Worm (Caenorhabditis elegans): Measurements from ENCODE around the gene F35E12.2.

DNA sequence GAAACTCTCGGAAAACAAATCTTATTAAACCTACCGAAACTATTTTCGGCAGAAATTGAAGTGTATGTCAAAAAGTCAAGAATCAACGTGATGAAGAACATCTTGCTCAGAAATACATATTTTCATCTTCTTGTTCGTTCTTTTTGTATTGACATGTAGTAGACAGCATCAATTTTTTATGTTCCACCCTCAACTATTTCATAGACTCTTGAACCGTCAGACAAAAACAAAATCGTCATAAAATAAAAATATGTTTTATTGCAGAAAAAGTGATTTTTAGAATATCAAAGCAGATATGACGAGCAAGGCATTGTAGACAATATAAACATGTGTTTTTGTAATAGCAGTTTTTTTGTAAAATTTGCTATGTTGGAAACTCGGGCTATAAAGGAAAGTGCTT is at the start of gene F35E12.2:
- TF ChIP-seq lin-35 (GFP tag; optimal IDR thresholded peaks at IDR 0.05): no peak
- TF ChIP-seq C34B4.2 (tag; optimal IDR thresholded peaks at IDR 0.05): no peak
- no peak for TF ChIP-seq nhr-12 (tag; optimal IDR thresholded peaks at IDR 0.05)
- TF ChIP-seq lsy-2 (tag; optimal IDR thresholded peaks at IDR 0.05): no peak
- no peak for TF ChIP-seq isw-1 (GFP tag; IDR thresholded peaks at IDR 0.05)
- TF ChIP-seq snpc-4 (tag; optimal IDR thresholded peaks at IDR 0.05): no peak
- no peak for TF ChIP-seq unc-62 (GFP tag; optimal IDR thresholded peaks at IDR 0.05)
- TF ChIP-seq nhr-90 (tag; optimal IDR thresholded peaks at IDR 0.05; ENCODE audit: poor library complexity): no peak
- TF ChIP-seq pqm-1 (tag; optimal IDR thresholded peaks at IDR 0.05): no peak
- no peak for TF ChIP-seq ces-1 (GFP tag; optimal IDR thresholded peaks at IDR 0.05)
- no peak for TF ChIP-seq tbx-2 (tag; optimal IDR thresholded peaks at IDR 0.05)
- TF ChIP-seq aha-1 (tag; optimal IDR thresholded peaks at IDR 0.05): no peak
- TF ChIP-seq elt-2 (tag; optimal IDR thresholded peaks at IDR 0.05): no peak
- no peak for TF ChIP-seq ama-1 (optimal IDR thresholded peaks at IDR 0.05)
